Worm (Caenorhabditis elegans) whole organism, mixed stage, embryonic: ENCODE results near the gene des-2.
A peak's percentile ranks its signal among the peaks of the same experiment; 100 is the strongest.

Source experiments
- M03D4.4 ChIP-seq: sonication (generic microtip); optimal IDR thresholded peaks from 2 replicates; lab custom pipeline; 2017; ENCODE audit warnings: mild to moderate bottlenecking, missing genetic modification characterization, missing compliant biosample characterization
- bed-3 ChIP-seq: fragments of 200-800 bp; sonication (Bioruptor generic); optimal IDR thresholded peaks from 3 replicates; lab custom pipeline; 2018; ENCODE audit warnings: mild to moderate bottlenecking, missing genetic modification characterization, moderate library complexity, missing compliant biosample characterization
- blmp-1 ChIP-seq: fragments of 150-350 bp; optimal IDR thresholded peaks from 2 replicates; lab custom pipeline; 2014; ENCODE audit warnings: missing biosample characterization, missing genetic modification characterization
- ceh-39 ChIP-seq: fragments of 150-350 bp; optimal IDR thresholded peaks from 2 replicates; lab custom pipeline; 2014; ENCODE audit warnings: missing biosample characterization, missing genetic modification characterization
- ceh-83 ChIP-seq: fragments of 200-800 bp; sonication (Bioruptor generic); optimal IDR thresholded peaks from 2 replicates; lab custom pipeline; 2018; ENCODE audit warnings: mild to moderate bottlenecking, missing genetic modification characterization, missing compliant biosample characterization
- ces-1 ChIP-seq: fragments of 150-350 bp; optimal IDR thresholded peaks from 2 replicates; lab custom pipeline; 2014; ENCODE audit warnings: missing biosample characterization, missing genetic modification reagents, missing genetic modification characterization
- cnd-1 ChIP-seq: fragments of 200-800 bp; sonication (Bioruptor generic); optimal IDR thresholded peaks from 2 replicates; lab custom pipeline; 2018; ENCODE audit warnings: mild to moderate bottlenecking, missing genetic modification characterization, missing compliant biosample characterization
- elt-1 ChIP-seq: sonication (generic microtip); optimal IDR thresholded peaks from 2 replicates; lab custom pipeline; 2017; ENCODE audit warnings: missing genetic modification characterization, mild to moderate bottlenecking, missing compliant biosample characterization, antibody characterized with exemption, moderate library complexity, borderline replicate concordance; ENCODE audit not compliant: insufficient read depth
- elt-3 ChIP-seq: fragments of 150-350 bp; optimal IDR thresholded peaks from 2 replicates; lab custom pipeline; 2014; ENCODE audit warnings: missing biosample characterization, missing genetic modification characterization
- flh-1 ChIP-seq: fragments of 200-800 bp; sonication (Bioruptor generic); optimal IDR thresholded peaks from 2 replicates; lab custom pipeline; 2018; ENCODE audit warnings: mild to moderate bottlenecking, missing genetic modification characterization, moderate library complexity, missing compliant biosample characterization
- ham-2 ChIP-seq: fragments of 200-800 bp; sonication (Bioruptor generic); optimal IDR thresholded peaks from 2 replicates; lab custom pipeline; 2018; ENCODE audit warnings: mild to moderate bottlenecking, missing genetic modification characterization, missing compliant biosample characterization
- hlh-1 ChIP-seq: fragments of 150-350 bp; optimal IDR thresholded peaks from 2 replicates; lab custom pipeline; 2014; ENCODE audit warnings: missing biosample characterization, missing genetic modification reagents, missing genetic modification characterization
- lsy-2 ChIP-seq: fragments of 150-350 bp; optimal IDR thresholded peaks from 2 replicates; lab custom pipeline; 2014; ENCODE audit warnings: missing biosample characterization, missing genetic modification characterization
- mep-1 ChIP-seq: fragments of 150-350 bp; optimal IDR thresholded peaks from 2 replicates; lab custom pipeline; 2017; ENCODE audit warnings: missing biosample characterization, missing genetic modification reagents, missing genetic modification characterization, inconsistent platforms
- mls-2 ChIP-seq: sonication (generic microtip); optimal IDR thresholded peaks from 2 replicates; lab custom pipeline; 2016; ENCODE audit warnings: mild to moderate bottlenecking, missing genetic modification characterization, moderate library complexity, missing compliant biosample characterization
- nhr-12 ChIP-seq: fragments of 150-350 bp; optimal IDR thresholded peaks from 2 replicates; lab custom pipeline; 2014; ENCODE audit warnings: missing biosample characterization, missing genetic modification characterization
- nhr-2 ChIP-seq: fragments of 150-350 bp; optimal IDR thresholded peaks from 2 replicates; lab custom pipeline; 2014; ENCODE audit warnings: missing biosample characterization, missing genetic modification characterization
- nhr-237 ChIP-seq: fragments of 150-350 bp; optimal IDR thresholded peaks from 2 replicates; lab custom pipeline; 2014; ENCODE audit warnings: missing biosample characterization, missing genetic modification characterization
- nhr-28 ChIP-seq: fragments of 150-350 bp; optimal IDR thresholded peaks from 2 replicates; lab custom pipeline; 2014; ENCODE audit warnings: missing biosample characterization, missing genetic modification characterization
- pha-4 ChIP-seq: fragments of 150-350 bp; optimal IDR thresholded peaks from 2 replicates; lab custom pipeline; 2018; ENCODE audit warnings: missing biosample characterization, missing genetic modification reagents, missing genetic modification characterization
- sem-2 ChIP-seq: fragments of 200-800 bp; sonication (Bioruptor generic); optimal IDR thresholded peaks from 2 replicates; lab custom pipeline; 2018; ENCODE audit warnings: mild to moderate bottlenecking, missing genetic modification characterization, missing compliant biosample characterization
- snpc-4 ChIP-seq: fragments of 150-350 bp; optimal IDR thresholded peaks from 2 replicates; lab custom pipeline; 2014; ENCODE audit warnings: missing biosample characterization, missing genetic modification characterization
- sptf-1 ChIP-seq: sonication (generic microtip); optimal IDR thresholded peaks from 2 replicates; lab custom pipeline; 2017; ENCODE audit warnings: mild to moderate bottlenecking, missing genetic modification characterization, moderate library complexity, missing compliant biosample characterization
- tbx-8 ChIP-seq: fragments of 200-800 bp; sonication (Bioruptor generic); optimal IDR thresholded peaks from 2 replicates; lab custom pipeline; 2018; ENCODE audit warnings: mild to moderate bottlenecking, missing genetic modification characterization, moderate library complexity, missing compliant biosample characterization
- unc-120 ChIP-seq: sonication (generic microtip); optimal IDR thresholded peaks from 2 replicates; lab custom pipeline; 2017; ENCODE audit warnings: missing genetic modification characterization, missing compliant biosample characterization; ENCODE audit not compliant: poor library complexity, severe bottlenecking
- unc-39 ChIP-seq: fragments of 150-350 bp; optimal IDR thresholded peaks from 2 replicates; lab custom pipeline; 2014; ENCODE audit warnings: missing biosample characterization, missing genetic modification characterization
- unc-62 ChIP-seq: fragments of 150-350 bp; optimal IDR thresholded peaks from 2 replicates; lab custom pipeline; 2014; ENCODE audit warnings: missing biosample characterization, missing genetic modification reagents, missing genetic modification characterization
- zip-8 ChIP-seq: fragments of 150-350 bp; optimal IDR thresholded peaks from 2 replicates; lab custom pipeline; 2014; ENCODE audit warnings: missing biosample characterization, missing genetic modification characterization
- ztf-11 ChIP-seq: fragments of 150-350 bp; optimal IDR thresholded peaks from 2 replicates; lab custom pipeline; 2014; ENCODE audit warnings: missing biosample characterization, missing genetic modification characterization

Gene des-2

ce11 chrV:11379341-11379740 lies 42.2 kb downstream of the des-2 start:
- TF ChIP-seq ces-1 (GFP tag; lab: Kevin White, UChicago) (peak; percentile 70), sptf-1 (tag; lab: Kevin White, UChicago) (no peak)

ce11 chrV:11375150-11375792 lies 46.2 kb downstream of the des-2 start, which contains the start of gene cnb-1:
TSS of gene cnb-1 (plus strand) at chrV:11375742.
- peak; percentile 63 for TF ChIP-seq unc-62 (GFP tag; lab: Kevin White, UChicago)
- TF ChIP-seq nhr-12 (tag; lab: Kevin White, UChicago), result no peak
- no peak for TF ChIP-seq nhr-28 (tag; lab: Kevin White, UChicago)
- TF ChIP-seq blmp-1, result no peak
- TF ChIP-seq unc-39 (tag; lab: Kevin White, UChicago), result no peak
- no peak for TF ChIP-seq elt-3 (tag; lab: Kevin White, UChicago)
- TF ChIP-seq mls-2, result peak; percentile 42
- TF ChIP-seq nhr-2 (tag; lab: Kevin White, UChicago), result no peak
- no peak for TF ChIP-seq ceh-83 (GFP tag; lab: Kevin White, UChicago)
- peak; percentile 81 for TF ChIP-seq ces-1 (GFP tag; lab: Kevin White, UChicago)
- TF ChIP-seq ham-2 (GFP tag; lab: Kevin White, UChicago), result no peak
- TF ChIP-seq mep-1, result peak; percentile 20
- TF ChIP-seq unc-120 (tag; lab: Kevin White, UChicago), result peak; percentile 78
- TF ChIP-seq ztf-11, result no peak
- peak; percentile 19 for TF ChIP-seq hlh-1 (tag; lab: Kevin White, UChicago)
- TF ChIP-seq M03D4.4 (tag; lab: Kevin White, UChicago), result no peak
- TF ChIP-seq tbx-8 (GFP tag; lab: Kevin White, UChicago), result no peak

DNA sequence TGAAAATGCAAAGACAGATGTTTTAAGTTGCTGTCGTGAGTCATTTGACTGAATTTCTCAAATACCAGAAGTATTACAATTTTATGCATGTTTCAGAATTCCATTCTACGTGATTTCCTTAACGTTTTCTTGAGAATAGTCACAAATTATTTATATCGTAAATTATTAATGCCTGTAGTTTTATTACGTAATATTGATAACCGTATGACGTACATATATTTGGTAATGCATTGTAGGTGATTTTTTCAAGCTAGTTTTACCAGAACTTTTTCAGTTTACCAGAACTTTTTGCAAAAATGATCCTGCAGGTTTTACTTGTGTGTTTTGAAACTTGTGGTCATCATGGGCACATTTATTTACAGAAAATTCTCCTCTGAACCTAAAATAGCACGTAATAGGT lies 47.6 kb downstream of the des-2 start:
- TF ChIP-seq nhr-2 (tag; lab: Kevin White, UChicago) (no peak), zip-8 (tag; lab: Kevin White, UChicago) (peak; percentile 92), unc-62 (GFP tag; lab: Kevin White, UChicago) (no peak), nhr-237 (tag; lab: Kevin White, UChicago) (no peak), ham-2 (GFP tag; lab: Kevin White, UChicago) (no peak), nhr-28 (tag; lab: Kevin White, UChicago) (no peak)
- TF ChIP-seq, all 35 proteins: peak for 1

DNA sequence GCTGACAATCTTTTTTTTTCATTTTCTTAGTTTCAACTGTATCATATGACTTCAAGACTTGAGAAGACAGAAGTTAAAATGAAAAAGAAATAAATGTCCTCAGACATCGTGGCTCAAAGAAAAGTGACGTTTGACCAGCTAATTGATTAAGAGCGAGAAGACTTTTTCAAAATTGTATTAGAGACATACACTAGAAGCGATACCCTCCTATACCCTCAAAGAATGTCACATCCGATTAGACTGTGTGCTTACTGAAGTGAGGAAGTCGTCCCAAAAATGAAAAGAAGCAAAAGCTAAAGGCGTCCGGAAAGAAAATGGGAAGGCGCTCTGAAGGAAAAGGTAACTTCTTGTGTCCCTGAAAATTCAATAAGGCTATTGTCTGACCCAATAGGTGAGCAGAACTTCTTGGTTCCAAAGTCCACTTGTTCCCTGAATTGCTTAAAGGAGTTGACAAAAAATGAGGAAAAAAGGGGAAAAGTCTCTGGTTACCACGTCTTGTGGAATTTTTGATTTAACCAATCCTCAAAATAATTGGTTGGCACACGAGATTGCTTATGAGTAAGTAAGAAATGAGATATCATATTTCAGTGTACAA lies 49.1 kb downstream of the des-2 start:
- TF ChIP-seq ces-1 (GFP tag; lab: Kevin White, UChicago) (peak; percentile 73), ztf-11 (no peak)

ce11 chrV:11366129-11366528 lies 55.4 kb downstream of the des-2 start, which contains the start of gene dop-5:
TSS of gene dop-5 (minus strand) at chrV:11366229.
- no peak for TF ChIP-seq flh-1 (GFP tag; lab: Kevin White, UChicago)
- no peak for TF ChIP-seq unc-120 (tag; lab: Kevin White, UChicago)
- no peak for TF ChIP-seq sem-2 (GFP tag; lab: Kevin White, UChicago)
- TF ChIP-seq elt-3 (tag; lab: Kevin White, UChicago), result no peak
- TF ChIP-seq ceh-39 (tag; lab: Kevin White, UChicago), result no peak
- TF ChIP-seq bed-3 (GFP tag; lab: Kevin White, UChicago), result no peak
- TF ChIP-seq M03D4.4 (tag; lab: Kevin White, UChicago), result no peak
- no peak for TF ChIP-seq pha-4
- TF ChIP-seq mep-1, result no peak
- no peak for TF ChIP-seq elt-1 (tag; lab: Kevin White, UChicago)
- TF ChIP-seq blmp-1, result no peak
- TF ChIP-seq unc-62 (GFP tag; lab: Kevin White, UChicago), result no peak
- TF ChIP-seq ces-1 (GFP tag; lab: Kevin White, UChicago), result no peak
- TF ChIP-seq cnd-1 (tag; lab: Kevin White, UChicago), result no peak
- TF ChIP-seq mls-2, result no peak
- TF ChIP-seq nhr-2 (tag; lab: Kevin White, UChicago), result no peak
- no peak for TF ChIP-seq lsy-2 (tag; lab: Kevin White, UChicago)
- no peak for TF ChIP-seq snpc-4 (tag; lab: Kevin White, UChicago)
